Worm (Caenorhabditis elegans) whole organism, L2 larva: ENCODE data around the gene bmy-1.

Experiments
- aly-2 ChIP-seq: fragments of 150-350 bp; optimal IDR thresholded peaks from 2 replicates; lab custom pipeline; 2014; ENCODE audit warnings: missing biosample characterization, missing genetic modification characterization
- nhr-77 ChIP-seq: fragments of 150-350 bp; optimal IDR thresholded peaks from 2 replicates; lab custom pipeline; 2014; ENCODE audit warnings: missing biosample characterization, missing genetic modification characterization
- skn-1 ChIP-seq: sonication (generic microtip); optimal IDR thresholded peaks from 2 replicates; lab custom pipeline; 2017; ENCODE audit warnings: missing biosample characterization, missing genetic modification characterization

DNA sequence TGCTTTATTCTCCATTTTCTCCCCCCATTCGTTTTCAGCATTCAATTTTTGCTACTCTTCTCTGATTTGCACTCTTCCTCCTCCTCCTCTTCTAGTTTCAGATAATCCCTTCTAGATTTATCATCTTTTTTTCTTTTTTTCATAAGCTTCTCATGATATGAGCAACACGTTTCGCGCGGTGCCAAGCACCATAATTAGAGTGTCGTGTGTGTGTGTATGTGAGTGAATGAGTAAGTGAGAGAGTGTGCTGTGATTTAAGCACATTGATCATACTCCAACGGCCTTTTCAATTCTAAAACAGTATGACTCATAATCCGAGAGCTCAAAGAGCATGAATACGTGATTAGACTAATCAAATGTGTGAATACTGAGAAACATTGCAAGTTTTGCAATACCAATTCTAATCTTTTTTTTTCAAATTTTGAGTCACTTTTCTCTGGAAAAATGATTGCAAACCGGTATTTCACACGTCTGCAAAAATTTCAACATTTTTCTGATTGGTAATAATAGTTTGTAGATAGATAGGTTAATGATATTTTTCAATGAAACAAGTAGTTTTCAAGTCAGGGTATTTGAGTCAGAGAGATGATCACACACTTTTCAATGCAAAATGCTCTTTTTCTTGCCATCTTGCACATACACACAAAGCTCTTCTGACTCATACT is 23.0 kb upstream of the bmy-1 start:
- no peak for TF ChIP-seq skn-1 (tag; lab: Kevin White, UChicago)
- no peak for TF ChIP-seq nhr-77 (tag; lab: Kevin White, UChicago)
- TF ChIP-seq aly-2 (tag; lab: Kevin White, UChicago) = no peak
